Fruit fly (Drosophila melanogaster) whole organism, prepupa: Measurements from ENCODE around the gene Cpr66D.

ENCODE experiments used
- CG10631 ChIP-seq: fragments of 200-800 bp; sonication (Bioruptor generic); optimal IDR thresholded peaks from 2 replicates; lab custom pipeline; 2016; ENCODE audit warnings: missing biosample characterization, missing genetic modification characterization
- CG11294 ChIP-seq: fragments of 200-800 bp; sonication (Bioruptor generic); IDR thresholded peaks from 2 replicates; pipeline ENCODE4 v1.3.6; 2022; ENCODE audit warnings: missing biosample characterization, missing genetic modification characterization
- CG11762 ChIP-seq: fragments of 200-800 bp; sonication (Bioruptor generic); optimal IDR thresholded peaks from 3 replicates; lab custom pipeline; 2016; ENCODE audit warnings: missing biosample characterization, missing genetic modification characterization; ENCODE audit not compliant: insufficient read depth
- CG15336 ChIP-seq: fragments of 200-800 bp; sonication (Bioruptor generic); IDR thresholded peaks from 2 replicates; pipeline ENCODE4 v1.3.6; 2022; ENCODE audit warnings: missing biosample characterization, missing genetic modification characterization
- CG1621 ChIP-seq: fragments of 200-800 bp; sonication (Bioruptor generic); optimal IDR thresholded peaks from 3 replicates; lab custom pipeline; 2018; ENCODE audit warnings: missing biosample characterization, mild to moderate bottlenecking, missing genetic modification characterization
- CG16779 ChIP-seq: fragments of 200-800 bp; sonication (Bioruptor generic); optimal IDR thresholded peaks from 3 replicates; lab custom pipeline; 2017; ENCODE audit warnings: missing biosample characterization, mild to moderate bottlenecking, missing genetic modification characterization
- CG3032 ChIP-seq: fragments of 200-800 bp; optimal IDR thresholded peaks from 2 replicates; lab custom pipeline; 2019; ENCODE audit warnings: missing biosample characterization, mild to moderate bottlenecking, missing genetic modification characterization, moderate library complexity
- CG34406 ChIP-seq: fragments of 200-800 bp; sonication (Bioruptor generic); optimal IDR thresholded peaks from 3 replicates; lab custom pipeline; 2016; ENCODE audit warnings: missing biosample characterization, missing genetic modification characterization
- CG3919 ChIP-seq: fragments of 200-800 bp; sonication (Bioruptor generic); optimal IDR thresholded peaks from 3 replicates; lab custom pipeline; 2016; ENCODE audit warnings: missing biosample characterization, missing genetic modification characterization
- CG4318 ChIP-seq: fragments of 200-800 bp; sonication (Bioruptor generic); optimal IDR thresholded peaks from 3 replicates; lab custom pipeline; 2017; ENCODE audit warnings: missing biosample characterization, mild to moderate bottlenecking, missing genetic modification characterization
- CG6163 ChIP-seq: fragments of 200-800 bp; sonication (Bioruptor generic); IDR thresholded peaks from 3 replicates; pipeline ENCODE4 v1.3.6; 2022; ENCODE audit warnings: missing biosample characterization, missing genetic modification characterization
- CG6276 ChIP-seq: fragments of 200-800 bp; sonication (Bioruptor generic); optimal IDR thresholded peaks from 2 replicates; lab custom pipeline; 2017; ENCODE audit warnings: missing biosample characterization, mild to moderate bottlenecking, missing genetic modification characterization
- CG6808 ChIP-seq: fragments of 200-800 bp; sonication (Bioruptor generic); optimal IDR thresholded peaks from 3 replicates; lab custom pipeline; 2017; ENCODE audit warnings: missing biosample characterization, missing genetic modification characterization, mild to moderate bottlenecking, moderate library complexity, missing genetic modification reagents
- CG7368 ChIP-seq: fragments of 200-800 bp; sonication (Bioruptor generic); optimal IDR thresholded peaks from 3 replicates; lab custom pipeline; 2016; ENCODE audit warnings: missing biosample characterization, missing genetic modification characterization
- CG8119 ChIP-seq: fragments of 200-800 bp; sonication (Bioruptor generic); IDR thresholded peaks from 3 replicates; pipeline ENCODE4 v1.3.6; 2022; ENCODE audit warnings: missing biosample characterization, missing genetic modification characterization
- CG8319 ChIP-seq: fragments of 200-800 bp; sonication (Bioruptor generic); optimal IDR thresholded peaks from 3 replicates; lab custom pipeline; 2016; ENCODE audit warnings: missing biosample characterization, missing genetic modification characterization
- CG9139 ChIP-seq: fragments of 200-800 bp; sonication (Bioruptor generic); optimal IDR thresholded peaks from 3 replicates; lab custom pipeline; 2017; ENCODE audit warnings: missing biosample characterization, mild to moderate bottlenecking, missing genetic modification characterization
- Eip78C ChIP-seq: fragments of 200-800 bp; sonication (Bioruptor generic); peaks from one replicate; lab custom pipeline; 2016; ENCODE audit warnings: missing biosample characterization, missing genetic modification characterization
- Ets96B ChIP-seq: fragments of 200-800 bp; optimal IDR thresholded peaks from 2 replicates; lab custom pipeline; 2019; ENCODE audit warnings: missing biosample characterization, mild to moderate bottlenecking, missing genetic modification characterization, moderate library complexity
- Hr38 ChIP-seq: sonication (Bioruptor generic); optimal IDR thresholded peaks from 2 replicates; lab custom pipeline; 2016; ENCODE audit warnings: missing biosample characterization, missing genetic modification characterization
- Hr39 ChIP-seq: fragments of 200-800 bp; sonication (Bioruptor generic); optimal IDR thresholded peaks from 2 replicates; lab custom pipeline; 2016; ENCODE audit warnings: missing biosample characterization, missing genetic modification characterization
- Sox14 ChIP-seq: fragments of 200-800 bp; sonication (Bioruptor generic); optimal IDR thresholded peaks from 3 replicates; lab custom pipeline; 2016; ENCODE audit warnings: missing biosample characterization, missing genetic modification characterization
- cyc ChIP-seq: fragments of 200-800 bp; sonication (Bioruptor generic); optimal IDR thresholded peaks from 3 replicates; lab custom pipeline; 2016; ENCODE audit warnings: missing biosample characterization, missing genetic modification characterization
- dac ChIP-seq: fragments of 200-800 bp; sonication (Bioruptor generic); optimal IDR thresholded peaks from 2 replicates; lab custom pipeline; 2017; ENCODE audit warnings: missing biosample characterization, mild to moderate bottlenecking, missing genetic modification characterization
- dsx ChIP-seq: fragments of 200-800 bp; optimal IDR thresholded peaks from 3 replicates; lab custom pipeline; 2019; ENCODE audit warnings: missing biosample characterization, mild to moderate bottlenecking, missing genetic modification characterization, moderate library complexity; ENCODE audit not compliant: poor library complexity, severe bottlenecking
- eg ChIP-seq: fragments of 200-800 bp; sonication (Bioruptor generic); IDR thresholded peaks from 3 replicates; pipeline ENCODE4 v1.3.6; 2022; ENCODE audit warnings: missing biosample characterization, missing genetic modification characterization
- esn ChIP-seq: fragments of 200-800 bp; sonication (Bioruptor generic); optimal IDR thresholded peaks from 2 replicates; lab custom pipeline; 2016; ENCODE audit warnings: missing biosample characterization, mild to moderate bottlenecking, missing genetic modification characterization, moderate library complexity
- fd59A ChIP-seq: fragments of 200-800 bp; sonication (Bioruptor generic); optimal IDR thresholded peaks from 2 replicates; lab custom pipeline; 2017; ENCODE audit warnings: missing biosample characterization, mild to moderate bottlenecking, missing genetic modification characterization, missing genetic modification reagents
- fkh ChIP-seq: fragments of 200-800 bp; sonication (Bioruptor generic); optimal IDR thresholded peaks from 3 replicates; lab custom pipeline; 2017; ENCODE audit warnings: missing biosample characterization, mild to moderate bottlenecking, missing genetic modification characterization, moderate library complexity
- net ChIP-seq: fragments of 200-800 bp; sonication (Bioruptor generic); optimal IDR thresholded peaks from 3 replicates; lab custom pipeline; 2016; ENCODE audit warnings: missing biosample characterization, missing genetic modification characterization
- salr ChIP-seq, 2 experiments: fragments of 200-800 bp; sonication (Bioruptor generic); optimal IDR thresholded peaks; 3 replicates each; lab custom pipeline; 2016 to 2018; ENCODE audit warnings: missing biosample characterization in 2 of 2, missing genetic modification characterization in 2 of 2, mild to moderate bottlenecking in 1 of 2
- spab ChIP-seq: fragments of 200-800 bp; sonication (Bioruptor generic); optimal IDR thresholded peaks from 2 replicates; lab custom pipeline; 2017; ENCODE audit warnings: missing biosample characterization, mild to moderate bottlenecking, missing genetic modification characterization, missing genetic modification reagents
- ss ChIP-seq, 2 experiments: fragments of 200-800 bp; sonication (Bioruptor generic); optimal IDR thresholded peaks; 2 replicates in 1 of 2; 3 replicates in 1 of 2; lab custom pipeline; 2017 to 2018; ENCODE audit warnings: mild to moderate bottlenecking in 2 of 2, missing biosample characterization in 2 of 2, missing genetic modification characterization in 2 of 2, moderate library complexity in 1 of 2
- svp ChIP-seq: fragments of 200-800 bp; sonication (Bioruptor generic); peaks from one replicate; lab custom pipeline; 2016; ENCODE audit warnings: missing biosample characterization, missing genetic modification characterization
- vri ChIP-seq: fragments of 200-800 bp; sonication (Bioruptor generic); optimal IDR thresholded peaks from 3 replicates; lab custom pipeline; 2016; ENCODE audit warnings: missing biosample characterization, mild to moderate bottlenecking, missing genetic modification characterization

The Cpr66D gene

DNA sequence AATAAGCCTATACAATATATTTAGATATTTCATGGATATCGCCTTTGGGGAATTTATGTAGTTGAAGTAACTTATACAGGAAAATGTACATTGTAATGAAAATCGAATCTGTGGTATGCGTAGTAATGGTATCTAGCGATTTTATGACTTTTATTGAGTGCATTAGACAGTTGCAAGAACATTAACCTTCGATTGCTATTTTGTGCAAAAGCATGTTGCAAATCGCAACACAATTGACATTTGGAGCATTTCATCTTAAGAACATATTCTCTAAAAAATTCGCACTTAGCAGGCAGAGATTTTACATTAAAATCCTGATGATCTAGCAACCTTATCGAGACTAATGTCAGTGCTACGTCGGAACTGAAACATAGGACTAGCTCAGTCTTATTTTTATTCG, 20.7 kb upstream of the Cpr66D start, which contains the start of gene S-Lap2:
Gene S-Lap2 (plus strand): TSS at position 301 of the 400 bp plus-strand sequence.
- TF ChIP-seq esn (GFP tag; lab: Kevin White, UChicago) (no peak), svp (GFP tag; lab: Kevin White, UChicago) (peak; percentile 58), dac (GFP tag; lab: Kevin White, UChicago) (no peak)

DNA sequence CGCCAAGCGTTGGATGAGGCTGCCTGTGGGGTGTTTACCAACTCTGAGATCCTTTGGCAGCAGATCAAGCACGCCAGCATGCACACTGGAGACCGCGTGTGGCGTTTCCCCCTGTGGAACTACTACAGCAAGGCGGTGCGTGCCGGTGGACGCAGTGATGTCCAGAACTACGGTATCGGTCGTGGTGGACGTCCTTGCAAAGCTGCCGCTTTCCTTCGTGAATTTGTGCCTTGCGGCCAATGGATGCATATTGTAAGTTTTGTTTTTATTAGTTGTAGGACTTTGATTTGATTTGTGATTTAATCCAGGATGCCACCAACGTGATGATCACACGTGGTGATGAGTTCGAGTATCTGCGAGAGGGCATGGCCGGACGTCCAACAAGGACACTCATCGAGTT, 18.8 kb upstream of the Cpr66D start:
- TF ChIP-seq fd59A (GFP tag; lab: Kevin White, UChicago) (no peak), dsx (GFP tag; lab: Kevin White, UChicago) (no peak), salr (GFP tag; optimal IDR thresholded peaks at IDR 0.05; lab: Kevin White, UChicago) (no peak), Hr39 (GFP tag; lab: Kevin White, UChicago) (no peak), Hr38 (no peak), Eip78C (GFP tag; lab: Kevin White, UChicago) (no peak), CG10631 (no peak), Ets96B (tag; lab: Kevin White, UChicago) (no peak), CG3032 (tag; lab: Kevin White, UChicago) (no peak), net (GFP tag; lab: Kevin White, UChicago) (no peak), cyc (GFP tag; lab: Kevin White, UChicago) (no peak), CG16779 (tag; lab: Kevin White, UChicago) (no peak), CG6276 (GFP tag; lab: Kevin White, UChicago) (no peak), CG11294 (no peak), CG6163 (GFP tag; lab: Robert Waterston, UW) (no peak), vri (GFP tag; lab: Kevin White, UChicago) (no peak), spab (no peak), CG11762 (no peak), fkh (GFP tag; lab: Kevin White, UChicago) (no peak)

DNA sequence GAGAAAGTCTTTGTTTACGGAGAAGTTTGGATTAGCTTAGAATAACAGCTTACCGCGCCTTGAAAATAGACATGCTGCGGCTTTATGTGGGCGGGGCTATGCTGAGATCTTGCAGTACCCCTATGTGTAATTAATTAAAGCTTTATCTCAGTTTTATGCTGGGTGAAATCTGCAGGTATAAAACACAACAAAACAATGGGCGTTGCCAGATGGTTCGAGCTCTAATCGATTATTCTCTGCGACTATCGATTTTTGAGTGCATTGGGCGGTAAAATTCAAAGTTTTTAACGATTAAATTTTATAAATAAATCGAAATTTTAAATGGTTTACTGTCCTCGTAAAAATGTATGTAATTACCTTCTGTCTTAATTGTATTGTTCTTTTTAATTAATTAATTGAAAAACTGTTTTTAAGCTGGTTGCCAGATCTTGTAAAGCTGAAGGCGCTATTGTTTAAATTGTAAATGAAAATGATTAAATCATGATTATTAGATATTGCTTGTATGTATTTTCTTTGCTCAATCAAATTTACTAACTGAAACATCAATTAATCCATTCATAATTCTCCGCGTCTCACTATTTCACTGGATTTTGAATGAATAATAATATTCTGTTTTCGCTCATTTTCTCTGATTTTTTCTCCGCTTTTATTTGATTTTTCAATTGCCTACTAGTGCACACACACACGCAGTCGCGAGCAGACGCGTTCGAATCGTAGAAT, 16.4 kb upstream of the Cpr66D start, which contains the start of the genes GAPsec and Zasp66:
Gene GAPsec (minus strand): TSS at position 200 of the 720 bp plus-strand sequence.
Gene Zasp66 (plus strand): TSS at position 670 of the 720 bp plus-strand sequence.
- TF ChIP-seq Sox14 (GFP tag; lab: Kevin White, UChicago) = peak; percentile 60
- TF ChIP-seq dac (GFP tag; lab: Kevin White, UChicago) = no peak
- TF ChIP-seq CG9139 = no peak
- TF ChIP-seq, all 60 proteins: peak for 1

DNA sequence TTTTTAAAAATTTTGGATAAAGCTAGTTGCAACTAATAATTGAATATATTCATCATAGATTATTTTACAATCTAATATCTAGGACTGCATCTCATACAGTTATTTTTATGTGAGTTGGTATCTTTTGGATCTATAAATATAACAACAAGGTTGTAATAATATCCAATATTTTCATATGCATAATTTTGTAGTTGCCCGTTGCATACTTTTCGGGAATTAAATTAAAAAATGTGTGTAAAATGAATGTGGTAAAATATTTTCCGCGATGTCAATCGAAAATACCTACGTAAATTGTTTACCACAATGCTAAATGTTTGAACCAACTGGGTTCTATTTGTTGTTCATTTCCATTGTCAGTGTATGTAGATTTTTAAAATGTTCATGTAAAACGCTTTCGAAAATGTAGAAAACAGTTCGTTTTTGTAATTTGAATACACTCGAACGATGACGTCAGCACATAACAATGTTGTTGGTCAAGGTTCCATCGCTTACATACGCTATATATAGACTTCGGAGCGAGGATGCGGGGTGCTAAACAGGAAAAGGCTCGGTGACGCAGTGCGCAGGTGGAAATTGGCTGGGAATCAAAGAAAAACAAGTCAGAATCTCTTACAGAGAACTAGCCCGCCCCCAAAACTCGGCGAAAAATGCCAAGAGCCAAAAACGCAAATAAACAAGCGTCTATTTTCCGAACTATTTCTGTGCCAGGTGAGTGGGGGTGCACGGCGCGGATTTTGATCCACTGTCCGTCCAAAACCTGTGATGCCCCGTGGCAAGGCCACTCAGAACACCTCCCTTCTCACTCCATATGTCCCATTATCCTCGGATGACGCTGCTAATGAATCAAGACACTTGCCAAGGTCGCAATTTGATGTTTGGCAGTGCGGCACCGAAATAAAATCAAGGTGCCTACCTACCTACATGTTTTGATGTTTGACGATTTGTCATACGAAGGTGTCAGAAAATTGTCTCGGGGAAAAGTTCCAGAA, 12.1 kb upstream of the Cpr66D start:
- peak; percentile 86 for TF ChIP-seq dsx (GFP tag; lab: Kevin White, UChicago)
- TF ChIP-seq CG1621 (tag; lab: Kevin White, UChicago) = no peak
- no peak for TF ChIP-seq svp (GFP tag; lab: Kevin White, UChicago)
- TF ChIP-seq dac (GFP tag; lab: Kevin White, UChicago) = no peak
- no peak for TF ChIP-seq CG3032 (tag; lab: Kevin White, UChicago)
- no peak for TF ChIP-seq salr (GFP tag; optimal IDR thresholded peaks at IDR 0.05; lab: Kevin White, UChicago)
- TF ChIP-seq, all 60 proteins: peak for 1

DNA sequence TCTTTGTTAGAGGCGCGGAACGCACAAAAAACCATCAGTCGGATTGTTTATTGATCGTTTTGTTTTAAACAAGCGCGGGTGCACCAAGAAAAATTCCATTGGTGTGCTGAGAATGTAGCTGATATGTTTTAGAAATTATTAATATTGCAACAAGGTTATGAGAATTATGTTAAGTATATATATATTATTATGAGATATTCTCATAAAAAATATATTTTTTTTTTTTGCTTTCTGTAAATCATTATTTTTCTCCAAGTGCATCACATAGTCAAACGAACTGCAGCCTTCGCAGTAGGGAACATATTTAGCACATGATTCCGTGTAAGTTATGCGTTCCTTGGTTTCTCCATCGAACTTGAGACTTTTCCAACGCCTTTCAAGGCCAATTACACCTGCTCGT, 11.3 kb upstream of the Cpr66D start:
- TF ChIP-seq ss (GFP tag; optimal IDR thresholded peaks at IDR 0.05; lab: Kevin White, UChicago) (no peak), CG34406 (GFP tag; lab: Kevin White, UChicago) (no peak), CG8319 (GFP tag; lab: Kevin White, UChicago) (no peak), CG6808 (GFP tag; lab: Kevin White, UChicago) (no peak), CG1621 (tag; lab: Kevin White, UChicago) (no peak), CG11762 (no peak), dac (GFP tag; lab: Kevin White, UChicago) (no peak), CG8119 (GFP tag; lab: Robert Waterston, UW) (no peak), CG3919 (no peak), Eip78C (GFP tag; lab: Kevin White, UChicago) (no peak), CG4318 (GFP tag; lab: Kevin White, UChicago) (no peak), CG6163 (GFP tag; lab: Robert Waterston, UW) (peak; percentile 37; the same call in 1 of the 3 replicates), vri (GFP tag; lab: Kevin White, UChicago) (no peak), CG15336 (GFP tag; lab: Robert Waterston, UW) (no peak), eg (GFP tag; lab: Robert Waterston, UW) (0 out of 3 replicates have a peak, but pooled peaks have one; percentile 20), CG7368 (GFP tag; lab: Kevin White, UChicago) (no peak)
